Fruit fly (Drosophila melanogaster) whole organism, wandering third instar larva: Measurements from ENCODE around the gene fan.

Experiments used
- Mio ChIP-seq: sonication (Bioruptor generic); optimal IDR thresholded peaks from 2 replicates; lab custom pipeline; 2016; ENCODE audit warnings: missing biosample characterization, missing genetic modification characterization
- N ChIP-seq: fragments of >200 bp; optimal IDR thresholded peaks from 2 replicates; lab custom pipeline; 2018; ENCODE audit warnings: missing biosample characterization, missing external identifiers, missing genetic modification characterization
- pan ChIP-seq: fragments of >200 bp; optimal IDR thresholded peaks from 2 replicates; lab custom pipeline; 2017
- woc ChIP-seq: sonication (Bioruptor generic); optimal IDR thresholded peaks from 2 replicates; lab custom pipeline; 2016; ENCODE audit warnings: missing biosample characterization, mild to moderate bottlenecking, missing genetic modification characterization

dm6 chr3L:8150812-8151211 lies 41.9 kb downstream of the fan start:
- TF ChIP-seq pan (lab: Kevin White, UChicago) (no peak), woc (GFP tag; lab: Kevin White, UChicago) (no peak), N (GFP tag; lab: Kevin White, UChicago) (no peak), Mio (GFP tag; lab: Kevin White, UChicago) (no peak)
